Fruit fly (Drosophila melanogaster): Measurements from ENCODE around the gene I-3.

Gene I-3

dm6 chrX:20882526-20882925, at the start of gene I-3:
TSS of gene I-3 (minus strand) at chrX:20882626.
- TF ChIP-seq psq (optimal IDR thresholded peaks at IDR 0.05), result no peak
- no peak for TF ChIP-seq Dll (optimal IDR thresholded peaks at IDR 0.05)
- TF ChIP-seq EcR (GFP tag; optimal IDR thresholded peaks at IDR 0.05), result no peak
- TF ChIP-seq usp (GFP tag; optimal IDR thresholded peaks at IDR 0.05), result no peak
- TF ChIP-seq CG8478 (optimal IDR thresholded peaks at IDR 0.05), result no peak
- no peak for TF ChIP-seq pan (optimal IDR thresholded peaks at IDR 0.05)

DNA sequence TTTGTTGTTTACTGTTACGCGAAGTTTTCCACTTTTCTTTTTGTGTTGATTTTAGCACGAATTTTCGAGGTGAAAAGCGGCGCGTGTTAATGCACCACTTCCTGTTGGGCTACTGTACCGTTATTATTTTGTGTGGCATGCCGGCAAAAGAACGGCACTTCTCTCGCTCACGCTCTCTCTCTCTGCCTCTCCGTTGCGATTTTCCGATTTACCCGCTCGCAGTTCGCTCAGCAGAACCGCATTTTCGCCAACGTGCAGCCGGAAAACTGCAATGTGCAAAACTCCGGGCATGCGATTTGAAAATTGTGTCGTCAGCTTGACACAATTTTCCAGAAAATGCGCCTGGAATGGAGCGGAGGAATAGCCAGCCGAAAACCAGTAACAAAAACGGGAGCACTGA, 44.5 kb upstream of the I-3 start, which contains the start of gene shakB:
Gene shakB, minus strand, starts transcription at position 101 of the 400 bp plus-strand sequence.
- no peak for TF ChIP-seq Dll (optimal IDR thresholded peaks at IDR 0.05)
- no peak for TF ChIP-seq usp (GFP tag; optimal IDR thresholded peaks at IDR 0.05)
- no peak for TF ChIP-seq CG8478 (optimal IDR thresholded peaks at IDR 0.05)
- TF ChIP-seq pan (optimal IDR thresholded peaks at IDR 0.05), result no peak
- no peak for TF ChIP-seq psq (optimal IDR thresholded peaks at IDR 0.05)
- TF ChIP-seq EcR (GFP tag; optimal IDR thresholded peaks at IDR 0.05), result no peak

DNA sequence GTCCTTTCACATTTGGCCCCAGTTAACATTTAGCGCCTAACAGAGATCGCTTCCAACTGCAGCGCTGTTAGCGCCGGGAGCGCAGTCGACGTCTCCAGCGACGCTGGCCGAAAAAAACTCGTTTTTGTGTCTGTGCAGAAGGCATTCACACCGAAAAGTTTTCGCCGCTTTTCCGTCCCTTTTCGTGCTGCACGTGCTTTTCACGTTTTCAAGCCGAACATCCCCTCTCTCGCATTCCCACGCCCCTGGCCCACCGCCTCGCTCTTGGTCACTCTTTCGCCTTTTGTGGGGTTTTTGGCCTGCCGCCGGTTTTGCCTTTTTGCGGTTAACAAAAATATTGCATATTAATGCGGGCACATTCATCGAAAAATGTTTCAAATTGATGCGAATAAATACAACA, 43.4 kb upstream of the I-3 start:
- TF ChIP-seq Dll (optimal IDR thresholded peaks at IDR 0.05), result no peak
- no peak for TF ChIP-seq CG8478 (optimal IDR thresholded peaks at IDR 0.05)
- no peak for TF ChIP-seq pan (optimal IDR thresholded peaks at IDR 0.05)
- TF ChIP-seq EcR (GFP tag; optimal IDR thresholded peaks at IDR 0.05), result no peak
- no peak for TF ChIP-seq usp (GFP tag; optimal IDR thresholded peaks at IDR 0.05)
- TF ChIP-seq psq (optimal IDR thresholded peaks at IDR 0.05), result no peak

DNA sequence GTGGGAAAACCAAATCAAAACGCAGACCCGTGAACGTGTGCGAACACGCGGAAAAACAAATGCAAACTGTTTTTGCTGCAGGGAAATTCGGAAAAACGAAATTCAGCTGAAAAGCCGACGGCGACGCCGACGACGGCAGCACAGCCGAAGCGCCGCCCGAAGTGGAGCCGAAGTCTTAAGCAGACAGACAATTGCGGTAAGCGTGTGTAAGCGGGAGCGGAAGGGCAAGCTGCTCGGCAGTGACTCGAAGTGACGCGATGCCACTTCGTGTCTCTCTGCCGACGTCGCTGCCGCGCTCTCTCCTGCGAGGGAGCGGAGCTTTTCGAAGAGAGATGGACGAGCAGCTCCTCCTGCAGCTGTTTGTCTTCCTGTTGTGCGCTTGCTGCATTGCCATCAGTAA, 42.5 kb upstream of the I-3 start:
- TF ChIP-seq Dll (optimal IDR thresholded peaks at IDR 0.05) (no peak), psq (optimal IDR thresholded peaks at IDR 0.05) (no peak), EcR (GFP tag; optimal IDR thresholded peaks at IDR 0.05) (no peak)

DNA sequence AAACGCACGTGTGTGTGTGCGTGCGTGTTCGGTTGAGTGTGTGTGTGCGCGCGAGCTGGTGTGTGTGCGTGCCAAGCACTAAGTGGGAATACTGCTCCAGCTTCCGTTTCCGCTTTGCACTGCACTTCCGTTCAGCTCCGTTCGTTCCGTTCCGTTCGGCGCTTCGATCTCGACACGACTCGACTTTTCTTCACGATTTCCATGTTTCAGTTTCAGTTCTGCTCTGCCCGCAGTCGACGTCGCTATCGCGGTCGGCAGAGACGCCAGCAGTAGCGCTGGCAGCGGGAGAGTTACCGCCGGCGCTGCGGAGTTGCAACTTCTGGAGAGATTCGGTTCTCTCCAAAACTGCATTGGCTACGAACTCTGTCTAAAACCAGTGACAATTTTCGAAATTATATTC, 41.4 kb upstream of the I-3 start:
- TF ChIP-seq usp (GFP tag; optimal IDR thresholded peaks at IDR 0.05) (no peak), EcR (GFP tag; optimal IDR thresholded peaks at IDR 0.05) (no peak), psq (optimal IDR thresholded peaks at IDR 0.05) (no peak), pan (optimal IDR thresholded peaks at IDR 0.05) (no peak), Dll (optimal IDR thresholded peaks at IDR 0.05) (no peak), CG8478 (optimal IDR thresholded peaks at IDR 0.05) (no peak)

DNA sequence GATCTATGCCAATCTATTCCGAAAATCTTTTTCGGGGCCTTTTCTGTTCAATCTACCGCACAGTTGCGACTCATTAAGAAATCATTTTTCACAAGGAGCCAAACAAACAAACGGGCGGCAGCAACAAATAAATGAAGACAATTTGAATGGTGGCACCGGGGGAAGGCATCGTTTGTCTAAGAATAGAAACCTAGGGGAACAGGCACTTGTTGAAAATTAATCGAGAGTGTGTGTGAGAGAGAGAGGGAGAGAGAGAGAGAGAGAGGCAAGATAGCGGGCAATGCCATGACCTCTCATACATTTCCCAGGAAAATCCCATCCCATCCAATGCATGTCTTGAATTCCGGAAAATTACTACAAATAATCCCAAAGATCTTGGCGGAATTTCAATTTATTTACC, 34.0 kb upstream of the I-3 start:
- TF ChIP-seq Dll (optimal IDR thresholded peaks at IDR 0.05) (no peak), CG8478 (optimal IDR thresholded peaks at IDR 0.05) (no peak), psq (optimal IDR thresholded peaks at IDR 0.05) (no peak), pan (optimal IDR thresholded peaks at IDR 0.05) (no peak)

- TF ChIP-seq pan (optimal IDR thresholded peaks at IDR 0.05), result no peak
- TF ChIP-seq EcR (GFP tag; optimal IDR thresholded peaks at IDR 0.05), result no peak
- TF ChIP-seq CG8478 (optimal IDR thresholded peaks at IDR 0.05), result no peak
- TF ChIP-seq psq (optimal IDR thresholded peaks at IDR 0.05), result no peak
- no peak for TF ChIP-seq Dll (optimal IDR thresholded peaks at IDR 0.05)
- TF ChIP-seq usp (GFP tag; optimal IDR thresholded peaks at IDR 0.05), result no peak
These were observed 13.1 kb downstream of the I-3 start, which contains the start of gene CG1314 for dm6 chrX:20869297-20869696. TSS of gene CG1314 (minus strand) at chrX:20869397.

- TF ChIP-seq CG8478 (optimal IDR thresholded peaks at IDR 0.05), result no peak
- no peak for TF ChIP-seq EcR (GFP tag; optimal IDR thresholded peaks at IDR 0.05)
- TF ChIP-seq Dll (optimal IDR thresholded peaks at IDR 0.05), result no peak
- TF ChIP-seq pan (optimal IDR thresholded peaks at IDR 0.05), result no peak
- TF ChIP-seq psq (optimal IDR thresholded peaks at IDR 0.05), result no peak
- no peak for TF ChIP-seq usp (GFP tag; optimal IDR thresholded peaks at IDR 0.05)
These were observed 18.7 kb downstream of the I-3 start for dm6 chrX:20863704-20864103.

Measured in whole organism.